Fruit fly (Drosophila melanogaster): ENCODE results near the gene CG15160.
A peak's percentile ranks its signal among the peaks of the same experiment; 100 is the strongest.

CG15160 gene

dm6 chr2L:18572428-18573136, 18.1 kb upstream of the CG15160 start (continued):
- TF ChIP-seq Blimp-1 (GFP tag; optimal IDR thresholded peaks at IDR 0.05) = peak; percentile 29
- no peak for TF ChIP-seq CG4318 (GFP tag; optimal IDR thresholded peaks at IDR 0.05)
- peak; percentile 15 for TF ChIP-seq Ets21C (GFP tag; optimal IDR thresholded peaks at IDR 0.05)
- peak; percentile 14 for TF ChIP-seq pdm3 (GFP tag; optimal IDR thresholded peaks at IDR 0.05)
- TF ChIP-seq CG8632 (GFP tag; optimal IDR thresholded peaks at IDR 0.05) = peak; percentile 14
- no peak for TF ChIP-seq lz (GFP tag; optimal IDR thresholded peaks at IDR 0.05)
- TF ChIP-seq CG3919 (GFP tag; optimal IDR thresholded peaks at IDR 0.05) = peak; percentile 70
- TF ChIP-seq esn (GFP tag; optimal IDR thresholded peaks at IDR 0.05) = peak; percentile 18
- no peak for TF ChIP-seq OdsH (GFP tag; optimal IDR thresholded peaks at IDR 0.05)
- peak; percentile 17 for TF ChIP-seq Eip93F (GFP tag; optimal IDR thresholded peaks at IDR 0.05)
- peak; percentile 7 for TF ChIP-seq topi (GFP tag; optimal IDR thresholded peaks at IDR 0.05)
- TF ChIP-seq salr (GFP tag; optimal IDR thresholded peaks at IDR 0.05) = peak; percentile 49 to 51
- no peak for TF ChIP-seq cyc (GFP tag; optimal IDR thresholded peaks at IDR 0.05)
- no peak for TF ChIP-seq fd85E (GFP tag; optimal IDR thresholded peaks at IDR 0.05)
- peak; percentile 46; the same call in 1 of the 2 replicates for TF ChIP-seq Gug (GFP tag; IDR thresholded peaks at IDR 0.05)
- TF ChIP-seq vri (GFP tag; optimal IDR thresholded peaks at IDR 0.05) = no peak
- no peak for TF ChIP-seq Hr39 (GFP tag; optimal IDR thresholded peaks at IDR 0.05)
- no peak for TF ChIP-seq Eip75B (GFP tag; optimal IDR thresholded peaks at IDR 0.05)
- TF ChIP-seq CG10631 (GFP tag; optimal IDR thresholded peaks at IDR 0.05) = peak; percentile 10
- no peak for TF ChIP-seq Smox (GFP tag; optimal IDR thresholded peaks at IDR 0.05)
- TF ChIP-seq CG32006 (GFP tag; optimal IDR thresholded peaks at IDR 0.05) = peak; percentile 29
- no peak for TF ChIP-seq CG6792 (GFP tag; optimal IDR thresholded peaks at IDR 0.05)
- TF ChIP-seq CG16779 (tag; optimal IDR thresholded peaks at IDR 0.05) = peak; percentile 83
- TF ChIP-seq Hr38 (GFP tag; optimal IDR thresholded peaks at IDR 0.05) = no peak
- peak; percentile 47 for TF ChIP-seq dac (GFP tag; optimal IDR thresholded peaks at IDR 0.05)
- TF ChIP-seq fkh (GFP tag; optimal IDR thresholded peaks at IDR 0.05) = no peak
- TF ChIP-seq achi (GFP tag; optimal IDR thresholded peaks at IDR 0.05) = no peak
- TF ChIP-seq CG11902 (GFP tag; optimal IDR thresholded peaks at IDR 0.05) = no peak
- TF ChIP-seq CG8319 (GFP tag; optimal IDR thresholded peaks at IDR 0.05) = no peak
- peak; percentile 81 for TF ChIP-seq Lpt (GFP tag; optimal IDR thresholded peaks at IDR 0.05)
- TF ChIP-seq Sox15 (GFP tag; optimal IDR thresholded peaks at IDR 0.05) = no peak
- TF ChIP-seq CG1621 (tag; optimal IDR thresholded peaks at IDR 0.05) = peak; percentile 71
- peak; percentile 88 to 91 for TF ChIP-seq ss (GFP tag; optimal IDR thresholded peaks at IDR 0.05)
- TF ChIP-seq CG8119 (GFP tag; IDR thresholded peaks at IDR 0.05) = peak; percentile 66; the same call in 1 of the 3 replicates
- peak; percentile 92 for TF ChIP-seq CG6854 (GFP tag; optimal IDR thresholded peaks at IDR 0.05)
- peak; percentile 2 for TF ChIP-seq Eip78C (GFP tag)
- TF ChIP-seq CG10669 (GFP tag; optimal IDR thresholded peaks at IDR 0.05) = no peak

dm6 chr2L:18576250-18576649, 14.4 kb upstream of the CG15160 start:
- no peak for TF ChIP-seq acj6 (GFP tag; optimal IDR thresholded peaks at IDR 0.05)
- no peak for TF ChIP-seq fd85E (GFP tag; optimal IDR thresholded peaks at IDR 0.05)
- no peak for TF ChIP-seq Hr38 (GFP tag; optimal IDR thresholded peaks at IDR 0.05)
- no peak for TF ChIP-seq dsx (GFP tag; optimal IDR thresholded peaks at IDR 0.05; ENCODE audit: poor library complexity, severe bottlenecking)
- no peak for TF ChIP-seq CG11294 (GFP tag; IDR thresholded peaks at IDR 0.05)
- no peak for TF ChIP-seq CG1621 (tag; optimal IDR thresholded peaks at IDR 0.05)
- TF ChIP-seq CG6276 (GFP tag; optimal IDR thresholded peaks at IDR 0.05) = no peak
- no peak for TF ChIP-seq esn (GFP tag; optimal IDR thresholded peaks at IDR 0.05)
- no peak for TF ChIP-seq CG3032 (tag; optimal IDR thresholded peaks at IDR 0.05)
- no peak for TF ChIP-seq Hr4 (GFP tag; optimal IDR thresholded peaks at IDR 0.05)
- TF ChIP-seq CG8319 (GFP tag; optimal IDR thresholded peaks at IDR 0.05) = no peak
- no peak for TF ChIP-seq eg (GFP tag; IDR thresholded peaks at IDR 0.05)
- no peak for TF ChIP-seq CG32006 (GFP tag; optimal IDR thresholded peaks at IDR 0.05)
- TF ChIP-seq Smox (GFP tag; optimal IDR thresholded peaks at IDR 0.05) = no peak
- TF ChIP-seq Sox14 (GFP tag; optimal IDR thresholded peaks at IDR 0.05) = no peak
- TF ChIP-seq fkh (GFP tag; optimal IDR thresholded peaks at IDR 0.05) = no peak
- no peak for TF ChIP-seq CG11902 (GFP tag; optimal IDR thresholded peaks at IDR 0.05)
- TF ChIP-seq CG31627 (GFP tag; optimal IDR thresholded peaks at IDR 0.05) = no peak
- TF ChIP-seq CG3919 (GFP tag; optimal IDR thresholded peaks at IDR 0.05) = no peak
- TF ChIP-seq fd59A (GFP tag; optimal IDR thresholded peaks at IDR 0.05) = no peak
